Fruit fly (Drosophila melanogaster): Measurements from ENCODE around the gene para.

para gene

dm6 chrX:16421899-16422412, 110.9 kb downstream of the para start, which contains the start of gene AnxB11 (continued):
- TF ChIP-seq p53 (GFP tag; optimal IDR thresholded peaks at IDR 0.05): no peak
- TF ChIP-seq seq (GFP tag; IDR thresholded peaks at IDR 0.05): no peak
- TF ChIP-seq crc (GFP tag; optimal IDR thresholded peaks at IDR 0.05): no peak
- no peak for TF ChIP-seq CG8089 (GFP tag; optimal IDR thresholded peaks at IDR 0.05)
- no peak for TF ChIP-seq CG2889 (GFP tag; IDR thresholded peaks at IDR 0.05)
- peak; percentile 98 for TF ChIP-seq kah (GFP tag; optimal IDR thresholded peaks at IDR 0.05)
- TF ChIP-seq inv (GFP tag; IDR thresholded peaks at IDR 0.05; ENCODE audit: partially characterized antibody): no peak
- no peak for TF ChIP-seq dati (GFP tag; IDR thresholded peaks at IDR 0.05)
- no peak for TF ChIP-seq ase (GFP tag; IDR thresholded peaks at IDR 0.05)
- TF ChIP-seq nerfin-2 (GFP tag; IDR thresholded peaks at IDR 0.05; ENCODE audit: partially characterized antibody): no peak; the same call in 1 of the 2 replicates
- TF ChIP-seq CkIIα-i1 (GFP tag; IDR thresholded peaks at IDR 0.05): no peak
- no peak for TF ChIP-seq gro (GFP tag; optimal IDR thresholded peaks at IDR 0.05)
- TF ChIP-seq CG8478 (optimal IDR thresholded peaks at IDR 0.05): no peak
- no peak for TF ChIP-seq wek (GFP tag; optimal IDR thresholded peaks at IDR 0.05)
- no peak for TF ChIP-seq CG15601 (tag; optimal IDR thresholded peaks at IDR 0.05)
- peak; percentile 15; the same call in 1 of the 2 replicates for TF ChIP-seq hbn (GFP tag; IDR thresholded peaks at IDR 0.05; ENCODE audit: partially characterized antibody)
- TF ChIP-seq ttk (GFP tag; IDR thresholded peaks at IDR 0.05): no peak
- TF ChIP-seq bcd (GFP tag; optimal IDR thresholded peaks at IDR 0.05): no peak
- TF ChIP-seq ab (GFP tag; optimal IDR thresholded peaks at IDR 0.05): no peak
- no peak for TF ChIP-seq CG10462 (GFP tag; optimal IDR thresholded peaks at IDR 0.05)
- TF ChIP-seq CG15696 (tag; optimal IDR thresholded peaks at IDR 0.05): no peak
- TF ChIP-seq eve (GFP tag; optimal IDR thresholded peaks at IDR 0.05): no peak
- TF ChIP-seq crol (GFP tag; IDR thresholded peaks at IDR 0.05): no peak
- TF ChIP-seq gce (GFP tag; IDR thresholded peaks at IDR 0.05): no peak
- TF ChIP-seq al (GFP tag; IDR thresholded peaks at IDR 0.05): no peak
- TF ChIP-seq hb (GFP tag; IDR thresholded peaks at IDR 0.05; ENCODE audit: partially characterized antibody): peak; percentile 42; the same call in 2 of the 3 replicates
- no peak for TF ChIP-seq Mrtf (GFP tag; IDR thresholded peaks at IDR 0.05)
- TF ChIP-seq CG15514 (GFP tag; optimal IDR thresholded peaks at IDR 0.05): no peak
- no peak for TF ChIP-seq sens-2 (GFP tag; IDR thresholded peaks at IDR 0.05)
- no peak for TF ChIP-seq kni (GFP tag; optimal IDR thresholded peaks at IDR 0.05)
- TF ChIP-seq Kr (GFP tag; optimal IDR thresholded peaks at IDR 0.05): no peak
- TF ChIP-seq CG6175 (GFP tag; IDR thresholded peaks at IDR 0.05): no peak
- TF ChIP-seq Lim3 (GFP tag; IDR thresholded peaks at IDR 0.05): no peak
- TF ChIP-seq ac (GFP tag; optimal IDR thresholded peaks at IDR 0.05): no peak
- no peak for TF ChIP-seq gcm (GFP tag; optimal IDR thresholded peaks at IDR 0.05)
- TF ChIP-seq CG1233 (GFP tag; optimal IDR thresholded peaks at IDR 0.05): no peak
- TF ChIP-seq emc (GFP tag; optimal IDR thresholded peaks at IDR 0.05): no peak
- peak; percentile 86 for TF ChIP-seq CG1529 (GFP tag; optimal IDR thresholded peaks at IDR 0.05)
- peak; percentile 14; the same call in 2 of the 3 replicates for TF ChIP-seq CG16813 (GFP tag; IDR thresholded peaks at IDR 0.05; ENCODE audit: partially characterized antibody)
- TF ChIP-seq CG12391 (tag; optimal IDR thresholded peaks at IDR 0.05): no peak
- TF ChIP-seq ham (GFP tag; IDR thresholded peaks at IDR 0.05): no peak
- TF ChIP-seq onecut (GFP tag; IDR thresholded peaks at IDR 0.05): no peak
- TF ChIP-seq CG31441 (GFP tag; IDR thresholded peaks at IDR 0.05): no peak
- TF ChIP-seq CG11560 (tag; IDR thresholded peaks at IDR 0.05): peak; percentile 98
- no peak for TF ChIP-seq Max (GFP tag; optimal IDR thresholded peaks at IDR 0.05)
- peak; percentile 26 for TF ChIP-seq CG3995 (GFP tag; optimal IDR thresholded peaks at IDR 0.05)
- TF ChIP-seq CG9817 (tag; optimal IDR thresholded peaks at IDR 0.05): no peak
- TF ChIP-seq CG14965 (GFP tag; optimal IDR thresholded peaks at IDR 0.05; ENCODE audit: borderline replicate concordance): no peak
- TF ChIP-seq btn (GFP tag; optimal IDR thresholded peaks at IDR 0.05): no peak
- no peak for TF ChIP-seq pfk (GFP tag; optimal IDR thresholded peaks at IDR 0.05)
- TF ChIP-seq Antp (GFP tag; optimal IDR thresholded peaks at IDR 0.05): no peak
- no peak for TF ChIP-seq CG10959 (GFP tag; IDR thresholded peaks at IDR 0.05)

All from whole organism, embryonic.